Worm (Caenorhabditis elegans) whole organism, late embryonic: ENCODE measurements around the gene cyp-25A3.
A peak's percentile ranks its signal among the peaks of the same experiment; 100 is the strongest.

ENCODE experiments used
- C08G9.2 ChIP-seq: sonication (generic microtip); optimal IDR thresholded peaks from 2 replicates; lab custom pipeline; 2016; ENCODE audit warnings: mild to moderate bottlenecking, missing genetic modification characterization, moderate library complexity, missing compliant biosample characterization
- C38D4.7 ChIP-seq: fragments of 200-800 bp; sonication (Bioruptor generic); optimal IDR thresholded peaks from 2 replicates; lab custom pipeline; 2018; ENCODE audit warnings: mild to moderate bottlenecking, missing genetic modification characterization, moderate library complexity, missing compliant biosample characterization
- K02D7.2 ChIP-seq: sonication (generic microtip); optimal IDR thresholded peaks from 2 replicates; lab custom pipeline; 2017; ENCODE audit warnings: mild to moderate bottlenecking, missing genetic modification characterization, missing compliant biosample characterization
- K09A11.1 ChIP-seq: sonication (generic microtip); optimal IDR thresholded peaks from 2 replicates; lab custom pipeline; 2017; ENCODE audit warnings: antibody characterized with exemption, mild to moderate bottlenecking, missing genetic modification characterization, missing compliant biosample characterization; ENCODE audit not compliant: insufficient read depth
- ahr-1 ChIP-seq: sonication (generic microtip); optimal IDR thresholded peaks from 2 replicates; lab custom pipeline; 2016; ENCODE audit warnings: missing genetic modification characterization, missing compliant biosample characterization
- ama-1 ChIP-seq: fragments of 150-350 bp; optimal IDR thresholded peaks from 2 replicates; lab custom pipeline; 2014
- ceh-18 ChIP-seq: sonication (generic microtip); optimal IDR thresholded peaks from 2 replicates; lab custom pipeline; 2016; ENCODE audit warnings: missing genetic modification characterization, missing compliant biosample characterization
- ceh-19 ChIP-seq: fragments of 200-800 bp; sonication (Bioruptor generic); optimal IDR thresholded peaks from 2 replicates; lab custom pipeline; 2018; ENCODE audit warnings: mild to moderate bottlenecking, missing genetic modification characterization, missing compliant biosample characterization
- ceh-2 ChIP-seq: sonication (generic microtip); optimal IDR thresholded peaks from 2 replicates; lab custom pipeline; 2016; ENCODE audit warnings: missing genotype, missing genetic modification characterization, missing compliant biosample characterization
- ceh-31 ChIP-seq: sonication (generic microtip); optimal IDR thresholded peaks from 2 replicates; lab custom pipeline; 2016; ENCODE audit warnings: missing genetic modification characterization, missing compliant biosample characterization
- ceh-34 ChIP-seq: sonication (generic microtip); optimal IDR thresholded peaks from 2 replicates; lab custom pipeline; 2016; ENCODE audit warnings: mild to moderate bottlenecking, missing genetic modification characterization, missing compliant biosample characterization
- ceh-45 ChIP-seq: fragments of 200-800 bp; sonication (Bioruptor generic); IDR thresholded peaks from 2 replicates; pipeline ENCODE4 v1.3.6; 2022; ENCODE audit warnings: missing genetic modification reagents, missing genetic modification characterization, missing compliant biosample characterization
- ceh-6 ChIP-seq: fragments of 200-800 bp; sonication (Bioruptor generic); optimal IDR thresholded peaks from 2 replicates; lab custom pipeline; 2018; ENCODE audit warnings: mild to moderate bottlenecking, missing genetic modification characterization, missing compliant biosample characterization
- ceh-9 ChIP-seq: sonication (generic microtip); optimal IDR thresholded peaks from 2 replicates; lab custom pipeline; 2016; ENCODE audit warnings: mild to moderate bottlenecking, missing genetic modification characterization, inconsistent platforms, missing compliant biosample characterization
- che-1 ChIP-seq: sonication (generic microtip); optimal IDR thresholded peaks from 2 replicates; lab custom pipeline; 2016; ENCODE audit warnings: mild to moderate bottlenecking, missing genetic modification characterization, missing compliant biosample characterization
- dmd-4 ChIP-seq: sonication (generic microtip); optimal IDR thresholded peaks from 2 replicates; lab custom pipeline; 2016; ENCODE audit warnings: borderline replicate concordance, missing genetic modification characterization, missing compliant biosample characterization
- ets-4 ChIP-seq: sonication (generic microtip); optimal IDR thresholded peaks from 2 replicates; lab custom pipeline; 2016; ENCODE audit warnings: missing genetic modification characterization, missing compliant biosample characterization
- fkh-6 ChIP-seq: sonication (generic microtip); optimal IDR thresholded peaks from 2 replicates; lab custom pipeline; 2016; ENCODE audit warnings: missing genetic modification characterization, missing compliant biosample characterization
- hlh-13 ChIP-seq: fragments of 200-800 bp; sonication (Bioruptor generic); optimal IDR thresholded peaks from 2 replicates; lab custom pipeline; 2018; ENCODE audit warnings: mild to moderate bottlenecking, missing genetic modification characterization, missing compliant biosample characterization
- hlh-15 ChIP-seq: sonication (generic microtip); optimal IDR thresholded peaks from 2 replicates; lab custom pipeline; 2016; ENCODE audit warnings: missing genetic modification characterization, missing compliant biosample characterization
- hlh-30 ChIP-seq: sonication (generic microtip); optimal IDR thresholded peaks from 2 replicates; lab custom pipeline; 2017; ENCODE audit warnings: antibody characterized with exemption, missing genetic modification characterization, missing compliant biosample characterization; ENCODE audit not compliant: insufficient read depth
- hlh-8 ChIP-seq: sonication (generic microtip); optimal IDR thresholded peaks from 2 replicates; lab custom pipeline; 2016; ENCODE audit warnings: missing genotype, missing genetic modification characterization, missing compliant biosample characterization
- lin-11 ChIP-seq: fragments of 200-800 bp; sonication (Bioruptor generic); optimal IDR thresholded peaks from 2 replicates; lab custom pipeline; 2018; ENCODE audit warnings: mild to moderate bottlenecking, missing genetic modification characterization, missing compliant biosample characterization
- madf-2 ChIP-seq: sonication (generic microtip); optimal IDR thresholded peaks from 2 replicates; lab custom pipeline; 2017; ENCODE audit warnings: missing genetic modification characterization, missing compliant biosample characterization
- nhr-11 ChIP-seq: fragments of 150-350 bp; optimal IDR thresholded peaks from 2 replicates; lab custom pipeline; 2014; ENCODE audit warnings: missing biosample characterization, missing genetic modification characterization
- nhr-232 ChIP-seq: sonication (generic microtip); optimal IDR thresholded peaks from 2 replicates; lab custom pipeline; 2016; ENCODE audit warnings: missing genetic modification characterization, missing compliant biosample characterization
- npax-4 ChIP-seq: sonication (generic microtip); optimal IDR thresholded peaks from 2 replicates; lab custom pipeline; 2016; ENCODE audit warnings: missing genetic modification characterization, missing compliant biosample characterization
- pqm-1 ChIP-seq: sonication (generic microtip); optimal IDR thresholded peaks from 2 replicates; lab custom pipeline; 2016; ENCODE audit warnings: missing genetic modification characterization, missing compliant biosample characterization
- ref-2 ChIP-seq: sonication (generic microtip); optimal IDR thresholded peaks from 2 replicates; lab custom pipeline; 2016; ENCODE audit warnings: missing genetic modification characterization, missing compliant biosample characterization
- rnt-1 ChIP-seq: sonication (generic microtip); optimal IDR thresholded peaks from 2 replicates; lab custom pipeline; 2016; ENCODE audit warnings: missing genetic modification characterization, missing compliant biosample characterization
- sdc-2 ChIP-seq: sonication (generic microtip); optimal IDR thresholded peaks from 2 replicates; lab custom pipeline; 2016; ENCODE audit warnings: missing genotype, missing genetic modification characterization, missing compliant biosample characterization
- sox-4 ChIP-seq: sonication (generic microtip); optimal IDR thresholded peaks from 2 replicates; lab custom pipeline; 2017; ENCODE audit warnings: mild to moderate bottlenecking, missing genetic modification characterization, inconsistent platforms, missing compliant biosample characterization
- ttx-3 ChIP-seq: sonication (generic microtip); optimal IDR thresholded peaks from 2 replicates; lab custom pipeline; 2016; ENCODE audit warnings: missing genetic modification reagents, missing genetic modification characterization, missing compliant biosample characterization
- unc-3 ChIP-seq, 2 experiments: fragments of 200-800 bp in 1 of 2; sonication (Bioruptor generic) in 1 of 2; sonication (generic microtip) in 1 of 2; conservative IDR thresholded peaks in 1 of 2; optimal IDR thresholded peaks in 1 of 2; 2 replicates each; pipeline versions ENCODE4 v1.3.6 to Lab custom; 2016 to 2022; ENCODE audit warnings: missing compliant biosample characterization in 2 of 2, missing genetic modification characterization in 2 of 2, missing genetic modification reagents in 1 of 2
- unc-42 ChIP-seq: sonication (generic microtip); optimal IDR thresholded peaks from 2 replicates; lab custom pipeline; 2016; ENCODE audit warnings: missing genotype, missing genetic modification characterization, missing compliant biosample characterization
- zip-5 ChIP-seq: sonication (generic microtip); optimal IDR thresholded peaks from 2 replicates; lab custom pipeline; 2016; ENCODE audit warnings: missing genetic modification characterization, missing compliant biosample characterization
- ztf-16 ChIP-seq: sonication (generic microtip); optimal IDR thresholded peaks from 2 replicates; lab custom pipeline; 2017; ENCODE audit warnings: missing genetic modification characterization, missing compliant biosample characterization

Gene cyp-25A3

ce11 chrIII:3862918-3863385, 23.4 kb upstream of the cyp-25A3 start, which contains the start of gene brc-1 (continued):
- TF ChIP-seq npax-4 (no peak), ztf-16 (peak; percentile 57), fkh-6 (tag; lab: Kevin White, UChicago) (no peak), madf-2 (tag; lab: Kevin White, UChicago) (no peak), sdc-2 (tag; lab: Kevin White, UChicago) (peak; percentile 10), ceh-18 (tag; lab: Kevin White, UChicago) (peak; percentile 85), rnt-1 (tag; lab: Kevin White, UChicago) (peak; percentile 44), ets-4 (tag; lab: Kevin White, UChicago) (no peak), che-1 (tag; lab: Kevin White, UChicago) (no peak), unc-3 (GFP tag; conservative IDR thresholded peaks at IDR 0.05; lab: Robert Waterston, UW) (peak; percentile 57; the same call in 1 of the 2 replicates), unc-3 (tag; optimal IDR thresholded peaks at IDR 0.05; lab: Kevin White, UChicago) (peak; percentile 60), unc-42 (tag; lab: Kevin White, UChicago) (peak; percentile 82), nhr-11 (tag; lab: Kevin White, UChicago) (no peak), ahr-1 (tag; lab: Kevin White, UChicago) (no peak), K09A11.1 (tag; lab: Kevin White, UChicago) (no peak), pqm-1 (no peak), ceh-9 (tag; lab: Kevin White, UChicago) (no peak), hlh-13 (GFP tag; lab: Kevin White, UChicago) (no peak), ceh-19 (GFP tag; lab: Kevin White, UChicago) (peak; percentile 54), hlh-15 (peak; percentile 11), hlh-8 (tag; lab: Kevin White, UChicago) (no peak), C38D4.7 (GFP tag; lab: Kevin White, UChicago) (no peak), ama-1 (lab: Kevin White, UChicago) (no peak), hlh-30 (tag; lab: Kevin White, UChicago) (no peak), lin-11 (tag; lab: Kevin White, UChicago) (no peak), ref-2 (tag; lab: Kevin White, UChicago) (peak; percentile 54), ttx-3 (no peak), sox-4 (tag; lab: Kevin White, UChicago) (peak; percentile 31), K02D7.2 (tag; lab: Kevin White, UChicago) (no peak), ceh-6 (GFP tag; lab: Kevin White, UChicago) (no peak), C08G9.2 (tag; lab: Kevin White, UChicago) (no peak), zip-5 (tag; lab: Kevin White, UChicago) (no peak), dmd-4 (no peak), nhr-232 (tag; lab: Kevin White, UChicago) (no peak), ceh-2 (tag; lab: Kevin White, UChicago) (no peak)

- peak; percentile 16 for TF ChIP-seq ceh-31 (tag; lab: Kevin White, UChicago)
Measured at ce11 chrIII:3857007-3857406, 17.5 kb upstream of the cyp-25A3 start.

DNA sequence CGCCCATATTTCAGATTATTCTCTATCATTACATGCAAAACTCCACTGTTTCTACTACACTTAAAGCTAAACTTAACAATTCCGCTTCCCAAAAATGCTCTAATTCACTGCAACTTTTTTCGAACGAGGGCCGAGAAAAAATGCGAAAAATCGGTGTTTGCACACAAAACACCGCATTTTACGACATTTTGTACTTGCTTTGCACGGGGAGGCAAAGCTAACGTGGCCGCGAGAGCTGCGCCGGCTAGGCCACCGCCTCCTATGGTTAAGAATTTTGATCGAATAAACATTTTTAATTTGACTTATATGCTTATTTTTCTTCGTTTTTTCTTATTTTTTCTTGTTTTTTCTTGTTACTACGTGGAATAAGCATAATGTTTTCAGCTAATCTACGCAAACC, 15.3 kb upstream of the cyp-25A3 start:
- TF ChIP-seq ceh-45 (0 out of 2 replicates have a peak, but pooled peaks have one; percentile 59), ceh-31 (tag; lab: Kevin White, UChicago) (peak; percentile 29)

- TF ChIP-seq ceh-34 = peak; percentile 3
Measured at ce11 chrIII:3852030-3852579, 12.6 kb upstream of the cyp-25A3 start, which contains the start of gene cyp-25A4. cyp-25A4 (minus strand) TSS chrIII:3852080.
